Fruit fly (Drosophila melanogaster) whole organism, embryonic: ENCODE results near the gene D.

ENCODE experiments used
- Atf6 ChIP-seq: fragments of 200-800 bp; sonication (Bioruptor generic); IDR thresholded peaks from 2 replicates; pipeline ENCODE4 v1.3.6; 2022; ENCODE audit warnings: missing biosample characterization, missing genetic modification characterization
- B-H1 ChIP-seq: fragments of 200-800 bp; sonication (Bioruptor generic); IDR thresholded peaks from 3 replicates; pipeline ENCODE4 v1.3.6; 2022; ENCODE audit warnings: missing biosample characterization, missing genetic modification characterization
- CG10366 ChIP-seq: fragments of 200-800 bp; sonication (Bioruptor generic); IDR thresholded peaks from 2 replicates; pipeline ENCODE4 v1.3.6; 2022; ENCODE audit warnings: missing biosample characterization, missing genetic modification characterization
- CG10959 ChIP-seq: fragments of 200-800 bp; sonication (Bioruptor generic); IDR thresholded peaks from 2 replicates; pipeline ENCODE4 v1.3.6; 2022; ENCODE audit warnings: missing biosample characterization, missing genetic modification characterization
- CG11695 ChIP-seq: fragments of 200-800 bp; sonication (Bioruptor generic); IDR thresholded peaks from 3 replicates; pipeline ENCODE4 v1.3.6; 2022; ENCODE audit warnings: missing biosample characterization, missing genetic modification characterization
- CG14667 ChIP-seq: fragments of 200-800 bp; sonication (Bioruptor generic); IDR thresholded peaks from 2 replicates; pipeline ENCODE4 v1.3.6; 2022; ENCODE audit warnings: missing biosample characterization, missing genetic modification characterization
- CG16863 ChIP-seq: fragments of 200-800 bp; sonication (Bioruptor generic); optimal IDR thresholded peaks from 3 replicates; lab custom pipeline; 2016; ENCODE audit warnings: missing biosample characterization, missing genetic modification characterization
- CG17186 ChIP-seq: fragments of 200-800 bp; sonication (Bioruptor generic); optimal IDR thresholded peaks from 3 replicates; lab custom pipeline; 2017; ENCODE audit warnings: missing biosample characterization, missing genetic modification reagents, missing genetic modification characterization
- CG17802 ChIP-seq: fragments of 200-800 bp; sonication (Bioruptor generic); optimal IDR thresholded peaks from 2 replicates; lab custom pipeline; 2018; ENCODE audit warnings: missing biosample characterization, mild to moderate bottlenecking, missing genetic modification characterization, moderate library complexity
- CG30431 ChIP-seq: fragments of 200-800 bp; sonication (Bioruptor generic); optimal IDR thresholded peaks from 2 replicates; lab custom pipeline; 2017; ENCODE audit warnings: missing biosample characterization, missing genetic modification characterization
- CG31365 ChIP-seq: fragments of 200-800 bp; sonication (Bioruptor generic); optimal IDR thresholded peaks from 2 replicates; lab custom pipeline; 2018; ENCODE audit warnings: missing biosample characterization, mild to moderate bottlenecking, missing genetic modification characterization
- CG32532 ChIP-seq: fragments of 200-800 bp; sonication (Bioruptor generic); IDR thresholded peaks from 2 replicates; pipeline ENCODE4 v1.3.6; 2022; ENCODE audit warnings: missing biosample characterization, missing genetic modification characterization
- CG33213 ChIP-seq: fragments of 200-800 bp; sonication (Bioruptor generic); optimal IDR thresholded peaks from 3 replicates; lab custom pipeline; 2016; ENCODE audit warnings: missing biosample characterization, missing genetic modification characterization
- CG6689 ChIP-seq: fragments of 200-800 bp; sonication (Bioruptor generic); IDR thresholded peaks from 2 replicates; pipeline ENCODE4 v1.3.6; 2022; ENCODE audit warnings: missing biosample characterization, missing genetic modification characterization
- CG7271 ChIP-seq: fragments of 200-800 bp; sonication (Bioruptor generic); optimal IDR thresholded peaks from 2 replicates; lab custom pipeline; 2018; ENCODE audit warnings: missing biosample characterization, mild to moderate bottlenecking, missing genetic modification characterization, moderate library complexity
- CG8290 ChIP-seq, 3 experiments: fragments of 200-800 bp; sonication (Bioruptor generic); optimal IDR thresholded peaks; 2 replicates each; lab custom pipeline; 2016 to 2019; ENCODE audit warnings: missing biosample characterization in 3 of 3, missing genetic modification characterization in 3 of 3, mild to moderate bottlenecking in 2 of 3, moderate library complexity in 1 of 3
- Camta ChIP-seq: fragments of 200-800 bp; sonication (Bioruptor generic); optimal IDR thresholded peaks from 2 replicates; lab custom pipeline; 2016; ENCODE audit warnings: missing biosample characterization, missing genetic modification characterization
- Chrac-16 ChIP-seq: fragments of 200-800 bp; sonication (Bioruptor generic); optimal IDR thresholded peaks from 3 replicates; lab custom pipeline; 2016; ENCODE audit warnings: missing biosample characterization, missing genetic modification characterization
- Dip3 ChIP-seq: fragments of 200-800 bp; sonication (Bioruptor generic); optimal IDR thresholded peaks from 3 replicates; lab custom pipeline; 2016; ENCODE audit warnings: missing biosample characterization, missing genetic modification characterization
- HLH54F ChIP-seq: fragments of 200-800 bp; sonication (Bioruptor generic); optimal IDR thresholded peaks from 3 replicates; lab custom pipeline; 2016; ENCODE audit warnings: missing biosample characterization, missing genetic modification characterization
- Mad ChIP-seq: fragments of 200-800 bp; sonication (Bioruptor generic); optimal IDR thresholded peaks from 2 replicates; lab custom pipeline; 2016; ENCODE audit warnings: missing biosample characterization, missing genetic modification characterization
- Myb ChIP-seq: fragments of 200-800 bp; sonication (Bioruptor generic); optimal IDR thresholded peaks from 2 replicates; lab custom pipeline; 2016; ENCODE audit warnings: missing biosample characterization, missing genetic modification characterization
- Pdp1 ChIP-seq, 2 experiments: fragments of 200-800 bp; sonication (Bioruptor generic); optimal IDR thresholded peaks; 3 replicates each; lab custom pipeline; 2016; ENCODE audit warnings: missing biosample characterization in 2 of 2, missing genetic modification characterization in 2 of 2, mild to moderate bottlenecking in 1 of 2, moderate library complexity in 1 of 2
- Ravus ChIP-seq: fragments of 200-800 bp; sonication (Bioruptor generic); IDR thresholded peaks from 2 replicates; pipeline ENCODE4 v1.3.6; 2022; ENCODE audit warnings: missing biosample characterization, missing genetic modification characterization
- Scr ChIP-seq: fragments of 200-800 bp; sonication (Bioruptor generic); IDR thresholded peaks from 2 replicates; pipeline ENCODE4 v1.3.6; 2022; ENCODE audit warnings: missing biosample characterization, missing genetic modification characterization; ENCODE audit not compliant: partially characterized antibody
- Sox102F ChIP-seq: fragments of 200-800 bp; sonication (Bioruptor generic); optimal IDR thresholded peaks from 2 replicates; lab custom pipeline; 2018; ENCODE audit warnings: missing biosample characterization, mild to moderate bottlenecking, missing genetic modification characterization, moderate library complexity
- Sry-β ChIP-seq: fragments of 200-800 bp; sonication (Bioruptor generic); optimal IDR thresholded peaks from 2 replicates; lab custom pipeline; 2018; ENCODE audit warnings: missing biosample characterization, mild to moderate bottlenecking, missing genetic modification characterization, moderate library complexity
- Ssrp ChIP-seq: fragments of 200-800 bp; sonication (Bioruptor generic); optimal IDR thresholded peaks from 2 replicates; lab custom pipeline; 2018; ENCODE audit warnings: missing biosample characterization, mild to moderate bottlenecking, missing genetic modification characterization, moderate library complexity
- Xrp1 ChIP-seq: fragments of 200-800 bp; sonication (Bioruptor generic); IDR thresholded peaks from 2 replicates; pipeline ENCODE4 v1.3.6; 2022; ENCODE audit warnings: missing biosample characterization, missing genetic modification characterization
- chif ChIP-seq, 2 experiments: fragments of 200-800 bp; sonication (Bioruptor generic); optimal IDR thresholded peaks; 3 replicates each; lab custom pipeline; 2016; ENCODE audit warnings: missing biosample characterization in 2 of 2, missing genetic modification characterization in 2 of 2
- dan ChIP-seq: fragments of 200-800 bp; sonication (Bioruptor generic); IDR thresholded peaks from 2 replicates; pipeline ENCODE4 v1.3.6; 2022; ENCODE audit warnings: missing biosample characterization, missing genetic modification characterization
- dmrt11E ChIP-seq: fragments of 200-800 bp; sonication (Bioruptor generic); optimal IDR thresholded peaks from 3 replicates; lab custom pipeline; 2018; ENCODE audit warnings: missing biosample characterization, mild to moderate bottlenecking, missing genetic modification characterization, moderate library complexity
- ind ChIP-seq: fragments of 200-800 bp; sonication (Bioruptor generic); optimal IDR thresholded peaks from 3 replicates; lab custom pipeline; 2016; ENCODE audit warnings: missing biosample characterization, missing genetic modification characterization
- inv ChIP-seq: fragments of 200-800 bp; sonication (Bioruptor generic); IDR thresholded peaks from 2 replicates; pipeline ENCODE4 v1.3.6; 2022; ENCODE audit warnings: missing biosample characterization, missing genetic modification characterization; ENCODE audit not compliant: partially characterized antibody
- nmo ChIP-seq: fragments of 200-800 bp; sonication (Bioruptor generic); optimal IDR thresholded peaks from 2 replicates; lab custom pipeline; 2018; ENCODE audit warnings: missing biosample characterization, mild to moderate bottlenecking, missing genetic modification characterization, moderate library complexity
- pan ChIP-seq, 4 experiments: fragments of >200 bp in 3 of 4; fragments of 200-800 bp in 1 of 4; sonication (Bioruptor generic) in 1 of 4; optimal IDR thresholded peaks in 3 of 4; IDR thresholded peaks in 1 of 4; 2 replicates each; pipeline versions ENCODE4 v1.3.6 to Lab custom; 2017 to 2022; ENCODE audit warnings: missing biosample characterization in 2 of 4, missing genetic modification characterization in 2 of 4, mixed read lengths in 1 of 4
- prd ChIP-seq, 3 experiments: fragments of >200 bp in 2 of 3; fragments of 200-800 bp in 1 of 3; sonication (Bioruptor generic) in 1 of 3; optimal IDR thresholded peaks in 2 of 3; IDR thresholded peaks in 1 of 3; 2 replicates in 2 of 3; 3 replicates in 1 of 3; pipeline versions ENCODE4 v1.3.6 to Lab custom; 2017 to 2022; ENCODE audit warnings: missing biosample characterization in 1 of 3, missing genetic modification characterization in 1 of 3
- sens ChIP-seq: fragments of 200-800 bp; sonication (Bioruptor generic); peaks from one replicate; lab custom pipeline; 2016; ENCODE audit warnings: missing biosample characterization, missing genetic modification characterization
- sna ChIP-seq: fragments of 200-800 bp; sonication (Bioruptor generic); IDR thresholded peaks from 2 replicates; pipeline ENCODE4 v1.3.6; 2022; ENCODE audit warnings: missing biosample characterization, missing genetic modification characterization; ENCODE audit not compliant: partially characterized antibody
- tin ChIP-seq: fragments of 200-800 bp; sonication (Bioruptor generic); optimal IDR thresholded peaks from 3 replicates; lab custom pipeline; 2016; ENCODE audit warnings: missing biosample characterization, missing genetic modification characterization
- tio ChIP-seq: fragments of 200-800 bp; sonication (Bioruptor generic); optimal IDR thresholded peaks from 2 replicates; lab custom pipeline; 2017; ENCODE audit warnings: missing biosample characterization, missing genetic modification characterization, inconsistent platforms
- ttk ChIP-seq: fragments of 200-800 bp; sonication (Bioruptor generic); IDR thresholded peaks from 2 replicates; pipeline ENCODE4 v2.1.2; 2022; ENCODE audit warnings: missing biosample characterization, missing genetic modification characterization

D gene

dm6 chr3L:14166271-14166670 lies 12.1 kb downstream of the D start (continued):
- TF ChIP-seq Chrac-16 (GFP tag; lab: Kevin White, UChicago) (peak; percentile 39), Dip3 (GFP tag; lab: Kevin White, UChicago) (no peak), sna (GFP tag; lab: Robert Waterston, UW) (no peak), CG7271 (no peak), nmo (peak; percentile 50), dan (0 out of 2 replicates have a peak, but pooled peaks have one; percentile 28), CG32532 (no peak), CG31365 (tag; lab: Kevin White, UChicago) (no peak), Sry-β (GFP tag; lab: Kevin White, UChicago) (no peak), ind (peak; percentile 15), Ravus (GFP tag; lab: Robert Waterston, UW) (no peak), Pdp1 (GFP tag; optimal IDR thresholded peaks at IDR 0.05; lab: Kevin White, UChicago) (peak in 1 of 2 experiments; percentile 38), Sox102F (GFP tag; lab: Kevin White, UChicago) (peak; percentile 54), Ssrp (tag; lab: Kevin White, UChicago) (peak; percentile 45), CG17186 (no peak), CG10366 (GFP tag; lab: Robert Waterston, UW) (0 out of 2 replicates have a peak, but pooled peaks have one; percentile 28), CG10959 (GFP tag; lab: Robert Waterston, UW) (peak; percentile 71), pan (optimal IDR thresholded peaks at IDR 0.05; lab: Kevin White, UChicago) (peak in 1 of 2 experiments; percentile 26), pan (GFP tag; optimal IDR thresholded peaks at IDR 0.05 in 1 of 2, IDR thresholded peaks at IDR 0.05 in 1 of 2) (peak in 1 of 2 experiments; percentile 34), tio (GFP tag; lab: Kevin White, UChicago) (peak; percentile 35), tin (peak; percentile 11), CG14667 (peak; percentile 22; the same call in 1 of the 2 replicates), CG30431 (GFP tag; lab: Kevin White, UChicago) (peak; percentile 12), ttk (GFP tag; lab: Robert Waterston, UW) (0 out of 2 replicates have a peak, but pooled peaks have one; percentile 23), CG8290 (GFP tag; optimal IDR thresholded peaks at IDR 0.05; lab: Kevin White, UChicago) (no peak), CG8290 (tag; optimal IDR thresholded peaks at IDR 0.05; lab: Kevin White, UChicago) (peak in 1 of 2 experiments; percentile 25)
- TF ChIP-seq, all 482 proteins: peak for 116

- TF ChIP-seq HLH54F (GFP tag; lab: Kevin White, UChicago), result no peak
- TF ChIP-seq Xrp1, result peak; percentile 9; the same call in 1 of the 2 replicates
- no peak for TF ChIP-seq CG6689 (GFP tag; lab: Robert Waterston, UW)
- TF ChIP-seq prd (optimal IDR thresholded peaks at IDR 0.05; lab: Kevin White, UChicago), result no peak
- peak; percentile 61; the same call in 2 of the 3 replicates for TF ChIP-seq prd (GFP tag; IDR thresholded peaks at IDR 0.05; lab: Robert Waterston, UW)
- TF ChIP-seq sens, result peak; percentile 62
- no peak for TF ChIP-seq CG16863 (GFP tag; lab: Kevin White, UChicago)
- TF ChIP-seq chif (GFP tag; optimal IDR thresholded peaks at IDR 0.05; lab: Kevin White, UChicago), result no peak
- no peak for TF ChIP-seq Scr (GFP tag; lab: Robert Waterston, UW)
- no peak for TF ChIP-seq Mad (GFP tag; lab: Kevin White, UChicago)
- no peak for TF ChIP-seq inv (GFP tag; lab: Robert Waterston, UW)
- no peak for TF ChIP-seq CG11695 (GFP tag; lab: Robert Waterston, UW)
- TF ChIP-seq Atf6 (GFP tag; lab: Robert Waterston, UW), result no peak
- no peak for TF ChIP-seq CG33213 (GFP tag; lab: Kevin White, UChicago)
- TF ChIP-seq Camta, result no peak
- TF ChIP-seq B-H1 (GFP tag; lab: Robert Waterston, UW), result no peak
- TF ChIP-seq CG17802, result peak; percentile 34
- TF ChIP-seq Myb (GFP tag; lab: Kevin White, UChicago), result no peak
- TF ChIP-seq dmrt11E, result peak; percentile 22
- TF ChIP-seq ind, result no peak
Observed at dm6 chr3L:14161951-14162350, 16.5 kb downstream of the D start.
